Worm (Caenorhabditis elegans): ENCODE measurements around the gene cdr-6.

DNA sequence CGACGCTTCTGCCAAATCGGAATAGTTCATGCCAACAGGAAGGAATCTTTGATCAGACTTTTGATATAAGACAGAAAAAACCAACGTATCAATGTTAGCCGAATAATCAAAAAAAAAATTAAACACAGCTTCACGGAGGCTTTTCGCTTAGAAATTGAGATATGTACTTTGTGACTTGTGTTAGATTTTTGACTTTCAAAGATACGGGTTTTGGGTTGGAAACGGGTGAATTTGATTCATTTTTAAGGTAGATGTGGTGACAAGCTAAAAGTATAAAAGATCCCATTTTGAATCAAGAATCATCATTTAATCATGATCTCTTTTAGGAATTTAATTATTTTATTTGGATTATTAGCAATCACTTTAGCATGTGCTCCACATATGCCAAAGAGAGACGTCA lies 11.1 kb downstream of the cdr-6 start, which contains the start of gene K01D12.8:
- TF ChIP-seq W03F9.2 (tag; optimal IDR thresholded peaks at IDR 0.05) = no peak
- TF ChIP-seq him-1 (tag; optimal IDR thresholded peaks at IDR 0.05) = no peak
- no peak for TF ChIP-seq dao-5 (tag; optimal IDR thresholded peaks at IDR 0.05)

Measured in whole organism, L4/young adult.